Fruit fly (Drosophila melanogaster): ENCODE results near the gene Myt1.

The Myt1 gene

DNA sequence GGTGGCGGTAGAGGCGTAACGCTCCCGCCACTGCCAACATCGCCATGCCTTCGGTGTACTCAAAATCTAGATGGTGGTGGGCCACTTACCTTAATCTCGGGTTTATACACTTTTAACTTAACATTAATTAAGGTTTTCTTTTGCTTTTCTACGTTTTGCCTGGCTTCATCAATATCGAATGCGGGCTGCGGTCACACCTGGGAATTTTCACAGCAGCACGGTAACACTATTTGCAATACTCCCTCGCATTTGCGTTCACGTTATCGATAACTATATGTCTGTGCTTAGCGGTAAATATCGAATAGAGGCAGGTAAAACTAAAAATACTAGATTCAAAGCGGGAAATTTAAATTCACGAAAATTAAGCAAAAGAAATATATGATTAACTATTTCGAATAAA is 14.6 kb upstream of the Myt1 start, which contains the start of gene Bre1 (continued):
- TF ChIP-seq ttk (GFP tag; IDR thresholded peaks at IDR 0.05) (no peak), CG10267 (tag; optimal IDR thresholded peaks at IDR 0.05) (peak; percentile 71), CG7987 (GFP tag; optimal IDR thresholded peaks at IDR 0.05) (no peak), Adf1 (GFP tag; IDR thresholded peaks at IDR 0.05) (no peak), p53 (GFP tag; optimal IDR thresholded peaks at IDR 0.05) (peak; percentile 8), CG12659 (GFP tag; optimal IDR thresholded peaks at IDR 0.05) (peak; percentile 64), Dref (GFP tag; IDR thresholded peaks at IDR 0.05) (peak; percentile 97), Chrac-16 (GFP tag; optimal IDR thresholded peaks at IDR 0.05) (no peak), CG6272 (GFP tag; IDR thresholded peaks at IDR 0.05) (no peak), corto (GFP tag; optimal IDR thresholded peaks at IDR 0.05) (no peak), CG14860 (GFP tag; IDR thresholded peaks at IDR 0.05; ENCODE audit: partially characterized antibody) (no peak; the same call in 2 of the 3 replicates), Dip3 (GFP tag; optimal IDR thresholded peaks at IDR 0.05) (no peak), lmd (GFP tag; IDR thresholded peaks at IDR 0.05) (no peak), CG14667 (GFP tag; IDR thresholded peaks at IDR 0.05) (no peak), CG17829 (tag; optimal IDR thresholded peaks at IDR 0.05) (peak; percentile 38), dysf (GFP tag; IDR thresholded peaks at IDR 0.05) (no peak), CG5953 (GFP tag; IDR thresholded peaks at IDR 0.05) (no peak), CG4360 (GFP tag; IDR thresholded peaks at IDR 0.05) (no peak), CG10565 (GFP tag; optimal IDR thresholded peaks at IDR 0.05) (no peak), CG10959 (GFP tag; IDR thresholded peaks at IDR 0.05) (no peak), HLH4C (GFP tag; IDR thresholded peaks at IDR 0.05; ENCODE audit: partially characterized antibody) (peak; percentile 58), wor (GFP tag; IDR thresholded peaks at IDR 0.05) (no peak), Dp (GFP tag; optimal IDR thresholded peaks at IDR 0.05) (peak; percentile 95), CG13624 (GFP tag; optimal IDR thresholded peaks at IDR 0.05) (no peak), Bteb2 (GFP tag; optimal IDR thresholded peaks at IDR 0.05) (no peak), CG3065 (GFP tag; optimal IDR thresholded peaks at IDR 0.05) (no peak), CG11560 (tag; IDR thresholded peaks at IDR 0.05) (peak; percentile 97), CG9215 (GFP tag; IDR thresholded peaks at IDR 0.05) (no peak), tio (GFP tag; optimal IDR thresholded peaks at IDR 0.05) (no peak), Ets97D (GFP tag; optimal IDR thresholded peaks at IDR 0.05) (peak; percentile 73), CG14441 (GFP tag; IDR thresholded peaks at IDR 0.05) (no peak), sna (GFP tag; IDR thresholded peaks at IDR 0.05; ENCODE audit: partially characterized antibody) (peak; percentile 76; the same call in 1 of the 2 replicates), h (optimal IDR thresholded peaks at IDR 0.05) (no peak), sisA (GFP tag; IDR thresholded peaks at IDR 0.05) (no peak), ap (GFP tag; IDR thresholded peaks at IDR 0.05) (no peak), fd64A (GFP tag; optimal IDR thresholded peaks at IDR 0.05) (no peak), CG17385 (GFP tag; optimal IDR thresholded peaks at IDR 0.05) (no peak), her (GFP tag; optimal IDR thresholded peaks at IDR 0.05) (peak; percentile 99), C15 (GFP tag; IDR thresholded peaks at IDR 0.05) (no peak), HLHmδ (GFP tag; optimal IDR thresholded peaks at IDR 0.05) (no peak), en (GFP tag; optimal IDR thresholded peaks at IDR 0.05) (no peak), pita (GFP tag; optimal IDR thresholded peaks at IDR 0.05) (no peak), CG16815 (GFP tag; optimal IDR thresholded peaks at IDR 0.05) (no peak), cato (GFP tag; optimal IDR thresholded peaks at IDR 0.05; ENCODE audit: borderline replicate concordance) (no peak), jing (GFP tag; optimal IDR thresholded peaks at IDR 0.05) (no peak), Hey (tag; optimal IDR thresholded peaks at IDR 0.05) (no peak), CG7839 (tag; optimal IDR thresholded peaks at IDR 0.05) (no peak), ATbp (GFP tag; optimal IDR thresholded peaks at IDR 0.05) (no peak), lola (GFP tag; optimal IDR thresholded peaks at IDR 0.05) (no peak), danr (GFP tag; IDR thresholded peaks at IDR 0.05) (no peak), CG2116 (GFP tag; optimal IDR thresholded peaks at IDR 0.05) (peak; percentile 87), mirr (GFP tag; optimal IDR thresholded peaks at IDR 0.05) (no peak), pb (GFP tag; optimal IDR thresholded peaks at IDR 0.05) (no peak)

Data from whole organism, embryonic.